Fruit fly (Drosophila melanogaster) whole organism, pupa: ENCODE measurements around the gene Acp98AB.

Experiments used
- CG12605 ChIP-seq: fragments of 200-800 bp; sonication (Bioruptor generic); IDR thresholded peaks from 2 replicates; pipeline ENCODE4 v1.3.6; 2022; ENCODE audit warnings: missing biosample characterization, missing genetic modification characterization
- CG15710 ChIP-seq: fragments of 200-800 bp; sonication (Bioruptor generic); optimal IDR thresholded peaks from 2 replicates; lab custom pipeline; 2018; ENCODE audit warnings: missing biosample characterization, mild to moderate bottlenecking, missing genetic modification characterization, moderate library complexity
- CG17806 ChIP-seq: fragments of 200-800 bp; sonication (Bioruptor generic); optimal IDR thresholded peaks from 2 replicates; lab custom pipeline; 2018; ENCODE audit warnings: missing biosample characterization, mild to moderate bottlenecking, missing genetic modification characterization, moderate library complexity
- CG34367 ChIP-seq: fragments of 200-800 bp; sonication (Bioruptor generic); optimal IDR thresholded peaks from 2 replicates; lab custom pipeline; 2018; ENCODE audit warnings: missing biosample characterization, mild to moderate bottlenecking, missing genetic modification characterization
- EcR ChIP-seq: fragments of 200-800 bp; sonication (Bioruptor generic); optimal IDR thresholded peaks from 3 replicates; lab custom pipeline; 2019; ENCODE audit warnings: missing biosample characterization, missing genetic modification characterization, mild to moderate bottlenecking, moderate library complexity, missing genetic modification reagents
- Pif1A ChIP-seq: fragments of 200-800 bp; sonication (Bioruptor generic); optimal IDR thresholded peaks from 3 replicates; lab custom pipeline; 2016; ENCODE audit warnings: missing biosample characterization, missing genetic modification characterization
- Pif1B ChIP-seq: fragments of 200-800 bp; sonication (Bioruptor generic); optimal IDR thresholded peaks from 3 replicates; lab custom pipeline; 2016; ENCODE audit warnings: missing biosample characterization, missing genetic modification characterization
- Snoo ChIP-seq: fragments of 200-800 bp; sonication (Bioruptor generic); optimal IDR thresholded peaks from 3 replicates; lab custom pipeline; 2017; ENCODE audit warnings: missing biosample characterization, mild to moderate bottlenecking, missing genetic modification characterization, inconsistent platforms
- fd96Ca ChIP-seq: fragments of 200-800 bp; sonication (Bioruptor generic); IDR thresholded peaks from 3 replicates; pipeline ENCODE4 v1.3.6; 2022; ENCODE audit warnings: missing biosample characterization, missing genetic modification characterization

DNA sequence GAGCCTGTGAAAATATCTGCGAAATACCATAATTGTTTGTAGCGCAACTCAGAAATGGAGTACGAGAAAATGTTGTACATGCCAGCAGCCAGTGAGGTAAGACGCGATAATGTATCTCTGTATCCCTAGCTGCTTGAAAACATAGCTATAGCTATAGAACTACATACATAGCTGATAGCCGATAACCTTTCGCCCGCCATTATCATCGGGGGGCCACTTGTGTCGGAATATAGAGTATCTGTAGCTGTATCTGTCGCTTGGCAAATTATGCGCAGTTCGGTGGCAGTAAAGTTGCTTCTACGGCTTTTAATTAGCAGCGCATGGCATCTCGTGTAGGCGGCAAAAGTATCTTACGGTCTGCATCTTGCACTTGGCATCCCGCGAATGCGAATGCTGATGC, 42.4 kb downstream of the Acp98AB start:
- no peak for TF ChIP-seq CG12605 (GFP tag; lab: Robert Waterston, UW)
- TF ChIP-seq Snoo: no peak
- no peak for TF ChIP-seq EcR (GFP tag; lab: Kevin White, UChicago)
- TF ChIP-seq CG34367 (tag; lab: Kevin White, UChicago): no peak
- no peak for TF ChIP-seq CG15710
- TF ChIP-seq Pif1B: no peak
- no peak for TF ChIP-seq Pif1A
- no peak for TF ChIP-seq CG17806 (tag; lab: Kevin White, UChicago)
- no peak for TF ChIP-seq fd96Ca
